Fruit fly (Drosophila melanogaster) whole organism, pupa: ENCODE data around the gene Toll-9.

ENCODE experiments used
- CG13204 ChIP-seq: fragments of 200-800 bp; sonication (Bioruptor generic); optimal IDR thresholded peaks from 2 replicates; lab custom pipeline; 2018; ENCODE audit warnings: missing biosample characterization, mild to moderate bottlenecking, missing genetic modification characterization, moderate library complexity
- CG15710 ChIP-seq: fragments of 200-800 bp; sonication (Bioruptor generic); optimal IDR thresholded peaks from 2 replicates; lab custom pipeline; 2018; ENCODE audit warnings: missing biosample characterization, mild to moderate bottlenecking, missing genetic modification characterization, moderate library complexity
- CG4496 ChIP-seq: fragments of 200-800 bp; sonication (Bioruptor generic); IDR thresholded peaks from 3 replicates; pipeline ENCODE4 v1.3.6; 2022; ENCODE audit warnings: missing biosample characterization, missing genetic modification characterization
- D1 ChIP-seq: fragments of 200-800 bp; sonication (Bioruptor generic); optimal IDR thresholded peaks from 2 replicates; lab custom pipeline; 2018; ENCODE audit warnings: missing biosample characterization, mild to moderate bottlenecking, missing genetic modification characterization, moderate library complexity
- EcR ChIP-seq: fragments of 200-800 bp; sonication (Bioruptor generic); optimal IDR thresholded peaks from 3 replicates; lab custom pipeline; 2019; ENCODE audit warnings: missing biosample characterization, missing genetic modification characterization, mild to moderate bottlenecking, moderate library complexity, missing genetic modification reagents
- Ets98B ChIP-seq: fragments of 200-800 bp; sonication (Bioruptor generic); IDR thresholded peaks from 2 replicates; pipeline ENCODE4 v1.3.6; 2022; ENCODE audit warnings: missing biosample characterization, missing genetic modification characterization
- Snoo ChIP-seq: fragments of 200-800 bp; sonication (Bioruptor generic); optimal IDR thresholded peaks from 3 replicates; lab custom pipeline; 2017; ENCODE audit warnings: missing biosample characterization, mild to moderate bottlenecking, missing genetic modification characterization, inconsistent platforms
- gl ChIP-seq: fragments of 200-800 bp; sonication (Bioruptor generic); optimal IDR thresholded peaks from 2 replicates; lab custom pipeline; 2018; ENCODE audit warnings: missing biosample characterization, mild to moderate bottlenecking, missing genetic modification characterization
- rn ChIP-seq: fragments of 200-800 bp; sonication (Bioruptor generic); IDR thresholded peaks from 2 replicates; pipeline ENCODE4 v1.3.6; 2022; ENCODE audit warnings: missing biosample characterization, missing genetic modification characterization

dm6 chr3L:20348581-20349093 is 17.9 kb downstream of the Toll-9 start:
- no peak for TF ChIP-seq CG15710 (tag; lab: Kevin White, UChicago)
- TF ChIP-seq Ets98B = no peak
- TF ChIP-seq CG4496 (GFP tag; lab: Robert Waterston, UW) = no peak
- TF ChIP-seq rn (GFP tag; lab: Robert Waterston, UW) = no peak
- TF ChIP-seq EcR = no peak
- TF ChIP-seq D1 = no peak
- no peak for TF ChIP-seq gl
- TF ChIP-seq Snoo = no peak
- no peak for TF ChIP-seq CG13204 (GFP tag; lab: Kevin White, UChicago)
